Worm (Caenorhabditis elegans) whole organism, L1 larva: ENCODE results near the gene Y59H11AM.1.

Experiments used
- C04F5.9 ChIP-seq: sonication (generic microtip); optimal IDR thresholded peaks from 2 replicates; lab custom pipeline; 2016; ENCODE audit warnings: missing genetic modification characterization, missing compliant biosample characterization
- C16A3.4 ChIP-seq: fragments of 150-350 bp; optimal IDR thresholded peaks from 2 replicates; lab custom pipeline; 2014; ENCODE audit warnings: missing biosample characterization, missing genetic modification characterization
- F16B12.6 ChIP-seq: fragments of 150-350 bp; optimal IDR thresholded peaks from 2 replicates; lab custom pipeline; 2014; ENCODE audit warnings: missing biosample characterization, missing genetic modification characterization
- Y116A8C.19 ChIP-seq: sonication (generic microtip); optimal IDR thresholded peaks from 2 replicates; lab custom pipeline; 2016; ENCODE audit warnings: missing compliant biosample characterization, missing genetic modification characterization, borderline replicate concordance
- aly-2 ChIP-seq: fragments of 150-350 bp; optimal IDR thresholded peaks from 2 replicates; lab custom pipeline; 2014; ENCODE audit warnings: missing biosample characterization, missing genetic modification characterization
- blmp-1 ChIP-seq: fragments of 150-350 bp; optimal IDR thresholded peaks from 2 replicates; lab custom pipeline; 2014; ENCODE audit warnings: missing biosample characterization, missing genetic modification characterization
- ceh-8 ChIP-seq: fragments of 200-800 bp; sonication (Bioruptor generic); optimal IDR thresholded peaks from 2 replicates; lab custom pipeline; 2018; ENCODE audit warnings: mild to moderate bottlenecking, missing genetic modification characterization, moderate library complexity, missing compliant biosample characterization
- ceh-82 ChIP-seq, 3 experiments: fragments of 150-350 bp in 1 of 3; sonication (generic microtip) in 2 of 3; optimal IDR thresholded peaks; 2 replicates each; lab custom pipeline; 2014 to 2017; ENCODE audit warnings: missing biosample characterization in 3 of 3, missing genetic modification characterization in 3 of 3
- ceh-90 ChIP-seq: sonication (generic microtip); optimal IDR thresholded peaks from 2 replicates; lab custom pipeline; 2016; ENCODE audit warnings: missing genetic modification characterization, missing compliant biosample characterization
- ces-1 ChIP-seq: fragments of 150-350 bp; optimal IDR thresholded peaks from 2 replicates; lab custom pipeline; 2014; ENCODE audit warnings: missing biosample characterization, missing genetic modification reagents, missing genetic modification characterization
- dpl-1 ChIP-seq, 3 experiments: fragments of 150-350 bp in 2 of 3; sonication (generic microtip) in 1 of 3; optimal IDR thresholded peaks; 2 replicates each; lab custom pipeline; 2014 to 2017; ENCODE audit warnings: missing biosample characterization in 3 of 3, missing genetic modification characterization in 3 of 3, missing genetic modification reagents in 3 of 3
- efl-1 ChIP-seq, 4 experiments: fragments of 150-350 bp; optimal IDR thresholded peaks in 3 of 4; peaks in 1 of 4; 1 replicate in 1 of 4; 2 replicates in 3 of 4; lab custom pipeline; 2014; ENCODE audit warnings: missing biosample characterization in 2 of 4, missing genetic modification characterization in 2 of 4, missing genetic modification reagents in 2 of 4
- efl-3 ChIP-seq: fragments of 200-800 bp; sonication (Bioruptor generic); optimal IDR thresholded peaks from 2 replicates; lab custom pipeline; 2018; ENCODE audit warnings: mild to moderate bottlenecking, missing genetic modification characterization, missing compliant biosample characterization
- egl-27 ChIP-seq, 2 experiments: fragments of 150-350 bp in 1 of 2; sonication (generic microtip); optimal IDR thresholded peaks; 3 replicates each; lab custom pipeline; 2017 to 2018; ENCODE audit warnings: missing biosample characterization in 2 of 2, missing genetic modification characterization in 2 of 2, missing genetic modification reagents in 2 of 2
- ets-5 ChIP-seq: fragments of 200-800 bp; sonication (Bioruptor generic); IDR thresholded peaks from 2 replicates; pipeline ENCODE4 v1.3.6; 2022; ENCODE audit warnings: missing genetic modification characterization, missing compliant biosample characterization
- fkh-10 ChIP-seq: sonication (generic microtip); optimal IDR thresholded peaks from 2 replicates; lab custom pipeline; 2017; ENCODE audit warnings: missing biosample characterization, missing genetic modification reagents, missing genetic modification characterization
- fkh-4 ChIP-seq: sonication (generic microtip); optimal IDR thresholded peaks from 2 replicates; lab custom pipeline; 2016; ENCODE audit warnings: missing compliant biosample characterization, missing genetic modification characterization, borderline replicate concordance
- grh-1 ChIP-seq: fragments of 200-800 bp; sonication (Bioruptor generic); IDR thresholded peaks from 2 replicates; pipeline ENCODE4 v1.3.6; 2022; ENCODE audit warnings: missing genetic modification reagents, missing genetic modification characterization, missing compliant biosample characterization
- hlh-4 ChIP-seq: sonication (generic microtip); optimal IDR thresholded peaks from 2 replicates; lab custom pipeline; 2016; ENCODE audit warnings: mild to moderate bottlenecking, missing genetic modification characterization, missing compliant biosample characterization
- isw-1 ChIP-seq: fragments of 200-800 bp; sonication (Bioruptor generic); IDR thresholded peaks from 2 replicates; pipeline ENCODE4 v1.3.6; 2022; ENCODE audit warnings: missing genetic modification characterization, missing compliant biosample characterization
- lin-14 ChIP-seq: fragments of 200-800 bp; sonication (Bioruptor generic); optimal IDR thresholded peaks from 2 replicates; lab custom pipeline; 2018; ENCODE audit warnings: mild to moderate bottlenecking, missing genetic modification characterization, moderate library complexity, missing compliant biosample characterization
- lin-15B ChIP-seq: fragments of 150-350 bp; sonication (generic microtip); optimal IDR thresholded peaks from 3 replicates; lab custom pipeline; 2014; ENCODE audit warnings: missing biosample characterization, missing genetic modification characterization
- lin-35 ChIP-seq, 2 experiments: fragments of 150-350 bp; optimal IDR thresholded peaks; 2 replicates each; lab custom pipeline; 2014; ENCODE audit warnings: missing biosample characterization in 2 of 2, missing genetic modification characterization in 2 of 2, missing genetic modification reagents in 2 of 2
- lin-39 ChIP-seq: fragments of 150-350 bp; optimal IDR thresholded peaks from 2 replicates; lab custom pipeline; 2014; ENCODE audit warnings: missing biosample characterization, missing genetic modification reagents, missing genetic modification characterization
- lir-3 ChIP-seq: sonication (generic microtip); optimal IDR thresholded peaks from 2 replicates; lab custom pipeline; 2016; ENCODE audit warnings: mild to moderate bottlenecking, missing genetic modification characterization, moderate library complexity, missing compliant biosample characterization; ENCODE audit not compliant: poor library complexity
- nhr-11 ChIP-seq: fragments of 150-350 bp; optimal IDR thresholded peaks from 2 replicates; lab custom pipeline; 2014; ENCODE audit warnings: missing biosample characterization, missing genetic modification characterization
- nhr-19 ChIP-seq: fragments of 200-800 bp; sonication (Bioruptor generic); conservative IDR thresholded peaks from 2 replicates; pipeline ENCODE4 v1.3.6; 2022; ENCODE audit warnings: missing genetic modification characterization, missing compliant biosample characterization
- nhr-20 ChIP-seq: sonication (generic microtip); optimal IDR thresholded peaks from 2 replicates; lab custom pipeline; 2016; ENCODE audit warnings: mild to moderate bottlenecking, missing genetic modification characterization, missing compliant biosample characterization
- nhr-237 ChIP-seq: fragments of 150-350 bp; optimal IDR thresholded peaks from 2 replicates; lab custom pipeline; 2014; ENCODE audit warnings: missing biosample characterization, missing genetic modification characterization
- nhr-71 ChIP-seq: sonication (generic microtip); optimal IDR thresholded peaks from 2 replicates; lab custom pipeline; 2016; ENCODE audit warnings: mild to moderate bottlenecking, missing genetic modification characterization, moderate library complexity, missing compliant biosample characterization
- nhr-84 ChIP-seq: sonication (generic microtip); optimal IDR thresholded peaks from 2 replicates; lab custom pipeline; 2017; ENCODE audit warnings: missing biosample characterization, missing genetic modification characterization
- nhr-85 ChIP-seq: sonication (generic microtip); peaks from one replicate; lab custom pipeline; 2016; ENCODE audit warnings: missing genetic modification characterization, inconsistent platforms, missing compliant biosample characterization
- nhr-90 ChIP-seq: sonication (generic microtip); optimal IDR thresholded peaks from 2 replicates; lab custom pipeline; 2016; ENCODE audit warnings: mild to moderate bottlenecking, missing genetic modification characterization, missing compliant biosample characterization; ENCODE audit not compliant: poor library complexity
- pag-3 ChIP-seq: sonication (generic microtip); optimal IDR thresholded peaks from 2 replicates; lab custom pipeline; 2017; ENCODE audit warnings: missing genetic modification characterization, mild to moderate bottlenecking, missing compliant biosample characterization, antibody characterized with exemption, borderline replicate concordance; ENCODE audit not compliant: insufficient read depth
- pax-3 ChIP-seq: fragments of 200-800 bp; sonication (Bioruptor generic); optimal IDR thresholded peaks from 2 replicates; lab custom pipeline; 2018; ENCODE audit warnings: mild to moderate bottlenecking, missing genetic modification characterization, moderate library complexity, missing compliant biosample characterization
- pqm-1 ChIP-seq: sonication (generic microtip); optimal IDR thresholded peaks from 3 replicates; lab custom pipeline; 2017; ENCODE audit warnings: missing biosample characterization, missing genetic modification characterization
- skn-1 ChIP-seq: fragments of 150-350 bp; optimal IDR thresholded peaks from 2 replicates; lab custom pipeline; 2014; ENCODE audit warnings: missing biosample characterization, missing genetic modification characterization
- snu-23 ChIP-seq: sonication (generic microtip); optimal IDR thresholded peaks from 2 replicates; lab custom pipeline; 2016; ENCODE audit warnings: missing genetic modification characterization, missing compliant biosample characterization
- sox-4 ChIP-seq: sonication (generic microtip); optimal IDR thresholded peaks from 2 replicates; lab custom pipeline; 2016; ENCODE audit warnings: missing genetic modification characterization, missing compliant biosample characterization
- sup-37 ChIP-seq: fragments of 200-800 bp; sonication (Bioruptor generic); optimal IDR thresholded peaks from 2 replicates; lab custom pipeline; 2018; ENCODE audit warnings: mild to moderate bottlenecking, missing genetic modification characterization, missing compliant biosample characterization
- tbx-2 ChIP-seq: sonication (generic microtip); optimal IDR thresholded peaks from 2 replicates; lab custom pipeline; 2016; ENCODE audit warnings: missing genetic modification characterization, missing compliant biosample characterization
- tlp-1 ChIP-seq: fragments of 150-350 bp; optimal IDR thresholded peaks from 2 replicates; lab custom pipeline; 2014; ENCODE audit warnings: missing biosample characterization, missing genetic modification characterization
- unc-62 ChIP-seq: fragments of 150-350 bp; optimal IDR thresholded peaks from 2 replicates; lab custom pipeline; 2014; ENCODE audit warnings: missing biosample characterization, missing genetic modification reagents, missing genetic modification characterization
- unc-86 ChIP-seq: sonication (generic microtip); optimal IDR thresholded peaks from 2 replicates; lab custom pipeline; 2016; ENCODE audit warnings: missing genetic modification characterization, missing compliant biosample characterization
- unc-98 ChIP-seq: fragments of 200-800 bp; sonication (Bioruptor generic); IDR thresholded peaks from 2 replicates; pipeline ENCODE4 v1.3.6; 2022; ENCODE audit warnings: missing genetic modification characterization, missing compliant biosample characterization
- vab-15 ChIP-seq: sonication (generic microtip); optimal IDR thresholded peaks from 2 replicates; lab custom pipeline; 2017; ENCODE audit warnings: missing genotype, mild to moderate bottlenecking, missing genetic modification characterization, missing compliant biosample characterization
- zip-4 ChIP-seq: fragments of 200-800 bp; sonication (Bioruptor generic); optimal IDR thresholded peaks from 2 replicates; lab custom pipeline; 2018; ENCODE audit warnings: mild to moderate bottlenecking, missing genetic modification characterization, moderate library complexity, missing compliant biosample characterization
- ztf-11 ChIP-seq, 2 experiments: sonication (generic microtip); optimal IDR thresholded peaks; 2 replicates each; lab custom pipeline; 2016 to 2017; ENCODE audit warnings: missing genetic modification characterization in 2 of 2, missing biosample characterization in 1 of 2, missing compliant biosample characterization in 1 of 2
- ztf-4 ChIP-seq: fragments of 150-350 bp; optimal IDR thresholded peaks from 2 replicates; lab custom pipeline; 2014; ENCODE audit warnings: missing biosample characterization, missing genetic modification characterization

Y59H11AM.1 gene

ce11 chrIV:8530042-8531027, 40.9 kb upstream of the Y59H11AM.1 start (continued):
- peak in 1 of 3 experiments; percentile 4 for TF ChIP-seq dpl-1 (GFP tag; optimal IDR thresholded peaks at IDR 0.05; lab: Kevin White, UChicago)
- no peak for TF ChIP-seq vab-15 (tag; lab: Kevin White, UChicago)
- no peak for TF ChIP-seq fkh-4
- TF ChIP-seq unc-86 (tag; lab: Kevin White, UChicago) = no peak
- no peak for TF ChIP-seq nhr-237 (tag; lab: Kevin White, UChicago)
- no peak for TF ChIP-seq ztf-11 (tag; optimal IDR thresholded peaks at IDR 0.05; lab: Kevin White, UChicago)
- no peak for TF ChIP-seq skn-1
- no peak for TF ChIP-seq pax-3 (tag; lab: Kevin White, UChicago)
- TF ChIP-seq ets-5 = no peak
- TF ChIP-seq Y116A8C.19 (tag; lab: Kevin White, UChicago) = no peak
- no peak for TF ChIP-seq hlh-4 (tag; lab: Kevin White, UChicago)
- TF ChIP-seq F16B12.6 (tag; lab: Kevin White, UChicago) = no peak
- peak; percentile 54 for TF ChIP-seq snu-23 (GFP tag; lab: Kevin White, UChicago)
- peak; percentile 87 for TF ChIP-seq nhr-20 (tag; lab: Kevin White, UChicago)
- TF ChIP-seq zip-4 (GFP tag; lab: Kevin White, UChicago) = no peak
- no peak for TF ChIP-seq efl-1 (optimal IDR thresholded peaks at IDR 0.05; lab: Kevin White, UChicago)
- peak in 1 of 2 experiments; percentile 54 for TF ChIP-seq efl-1 (GFP tag; optimal IDR thresholded peaks at IDR 0.05 in 1 of 2; lab: Kevin White, UChicago)
- no peak for TF ChIP-seq grh-1 (GFP tag; lab: Robert Waterston, UW)
- no peak for TF ChIP-seq ces-1 (GFP tag; lab: Kevin White, UChicago)
- TF ChIP-seq nhr-90 (tag; lab: Kevin White, UChicago) = peak; percentile 60
- TF ChIP-seq lir-3 (tag; lab: Kevin White, UChicago) = no peak
- TF ChIP-seq sox-4 (tag; lab: Kevin White, UChicago) = no peak
- TF ChIP-seq pag-3 (tag; lab: Kevin White, UChicago) = no peak
- no peak for TF ChIP-seq lin-15B (tag; lab: Kevin White, UChicago)
- no peak for TF ChIP-seq unc-62
- no peak for TF ChIP-seq ceh-8
- TF ChIP-seq fkh-10 (GFP tag; lab: Kevin White, UChicago) = no peak
- peak; percentile 90 for TF ChIP-seq nhr-85 (tag; lab: Kevin White, UChicago)
- TF ChIP-seq sup-37 (GFP tag; lab: Kevin White, UChicago) = no peak
- no peak for TF ChIP-seq lin-39
- no peak for TF ChIP-seq unc-98
- TF ChIP-seq nhr-19 (GFP tag; lab: Robert Waterston, UW) = peak; percentile 51
- TF ChIP-seq nhr-11 (tag; lab: Kevin White, UChicago) = no peak
- peak; percentile 61 for TF ChIP-seq tlp-1 (tag; lab: Kevin White, UChicago)
- no peak for TF ChIP-seq egl-27 (tag; optimal IDR thresholded peaks at IDR 0.05; lab: Kevin White, UChicago)
- no peak for TF ChIP-seq ceh-90
- TF ChIP-seq lin-14 (GFP tag; lab: Kevin White, UChicago) = peak; percentile 81
- peak in 1 of 2 experiments; percentile 71 for TF ChIP-seq lin-35 (GFP tag; optimal IDR thresholded peaks at IDR 0.05; lab: Kevin White, UChicago)
- TF ChIP-seq aly-2 = no peak
- TF ChIP-seq tbx-2 (tag; lab: Kevin White, UChicago) = peak; percentile 65
- no peak for TF ChIP-seq C04F5.9 (tag; lab: Kevin White, UChicago)
- TF ChIP-seq efl-3 (GFP tag; lab: Kevin White, UChicago) = no peak
- TF ChIP-seq isw-1 (GFP tag; lab: Robert Waterston, UW) = no peak
- peak; percentile 77 for TF ChIP-seq nhr-71
- TF ChIP-seq nhr-84 (tag; lab: Kevin White, UChicago) = no peak
- TF ChIP-seq blmp-1 (tag; lab: Kevin White, UChicago) = peak; percentile 91
- TF ChIP-seq pqm-1 (tag; lab: Kevin White, UChicago) = peak; percentile 60
- TF ChIP-seq C16A3.4 = peak; percentile 25
- no peak for TF ChIP-seq ceh-82 (tag; optimal IDR thresholded peaks at IDR 0.05; lab: Kevin White, UChicago)
- TF ChIP-seq ztf-4 (tag; lab: Kevin White, UChicago) = peak; percentile 1
